Worm (Caenorhabditis elegans) whole organism, L4/young adult: ENCODE results near the gene Y17G7B.12.
A peak's percentile ranks its signal among the peaks of the same experiment; 100 is the strongest.

Experiments used
- W03F9.2 ChIP-seq: fragments of 150-350 bp; optimal IDR thresholded peaks from 2 replicates; lab custom pipeline; 2014; ENCODE audit warnings: missing biosample characterization, missing genetic modification characterization
- him-1 ChIP-seq: sonication (generic microtip); optimal IDR thresholded peaks from 2 replicates; lab custom pipeline; 2016; ENCODE audit warnings: missing genotype, missing genetic modification reagents, missing genetic modification characterization, missing compliant biosample characterization

DNA sequence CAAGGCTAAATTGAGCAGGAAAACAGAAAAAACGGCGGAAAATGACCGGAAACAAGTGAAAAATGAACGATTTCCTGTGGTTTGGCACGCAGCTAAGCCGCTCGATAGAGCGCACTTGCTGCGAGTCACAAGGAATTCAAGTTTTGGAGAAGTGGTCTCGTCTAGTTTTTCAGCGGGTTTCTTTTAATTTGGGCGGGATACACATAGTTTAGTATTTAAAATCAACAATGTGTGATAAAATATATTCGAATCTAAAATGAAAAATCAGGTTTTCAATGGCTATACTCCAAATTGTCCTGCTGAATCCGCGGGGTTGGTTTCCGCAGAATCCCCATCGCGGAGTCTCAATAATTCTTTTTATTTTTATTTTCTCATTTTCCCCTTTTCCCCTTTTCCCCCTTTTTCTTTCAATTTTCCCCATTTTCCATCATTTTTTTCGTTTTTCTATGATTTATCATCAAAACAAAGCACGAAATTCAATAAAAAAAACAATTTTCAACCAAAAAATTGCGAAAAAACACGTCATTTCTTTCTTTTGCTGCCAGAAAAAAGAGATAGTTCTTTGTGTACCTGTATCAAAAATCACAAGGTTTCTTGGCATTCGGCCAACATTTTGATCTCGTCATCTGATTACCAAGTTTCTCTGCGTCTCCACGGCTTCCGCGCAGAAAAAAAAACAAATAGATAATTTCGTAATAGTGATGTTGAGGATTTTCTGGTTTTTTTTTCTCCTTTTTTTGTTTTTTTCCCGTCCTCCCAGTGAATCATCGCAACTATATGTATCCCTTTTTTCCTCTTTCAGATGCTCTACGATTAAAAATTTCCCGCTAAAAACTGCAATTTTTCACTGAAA lies 18.7 kb downstream of the Y17G7B.12 start, which contains the start of gene ippk-1:
- TF ChIP-seq W03F9.2 (peak; percentile 16), him-1 (tag; lab: Kevin White, UChicago) (no peak)
